Worm (Caenorhabditis elegans) whole organism, mixed stage, embryonic: ENCODE measurements around the gene irld-52.

Source experiments
- bed-3 ChIP-seq: fragments of 200-800 bp; sonication (Bioruptor generic); optimal IDR thresholded peaks from 3 replicates; lab custom pipeline; 2018; ENCODE audit warnings: mild to moderate bottlenecking, missing genetic modification characterization, moderate library complexity, missing compliant biosample characterization
- blmp-1 ChIP-seq: fragments of 150-350 bp; optimal IDR thresholded peaks from 2 replicates; lab custom pipeline; 2014; ENCODE audit warnings: missing biosample characterization, missing genetic modification characterization
- ceh-39 ChIP-seq: fragments of 150-350 bp; optimal IDR thresholded peaks from 2 replicates; lab custom pipeline; 2014; ENCODE audit warnings: missing biosample characterization, missing genetic modification characterization
- ceh-43 ChIP-seq: fragments of 200-800 bp; sonication (Bioruptor generic); optimal IDR thresholded peaks from 2 replicates; lab custom pipeline; 2018; ENCODE audit warnings: mild to moderate bottlenecking, missing genetic modification characterization, moderate library complexity, missing compliant biosample characterization
- ces-1 ChIP-seq: fragments of 150-350 bp; optimal IDR thresholded peaks from 2 replicates; lab custom pipeline; 2014; ENCODE audit warnings: missing biosample characterization, missing genetic modification reagents, missing genetic modification characterization
- cnd-1 ChIP-seq: fragments of 200-800 bp; sonication (Bioruptor generic); optimal IDR thresholded peaks from 2 replicates; lab custom pipeline; 2018; ENCODE audit warnings: mild to moderate bottlenecking, missing genetic modification characterization, missing compliant biosample characterization
- elt-1 ChIP-seq: sonication (generic microtip); optimal IDR thresholded peaks from 2 replicates; lab custom pipeline; 2017; ENCODE audit warnings: missing genetic modification characterization, mild to moderate bottlenecking, missing compliant biosample characterization, antibody characterized with exemption, moderate library complexity, borderline replicate concordance; ENCODE audit not compliant: insufficient read depth
- flh-1 ChIP-seq: fragments of 200-800 bp; sonication (Bioruptor generic); optimal IDR thresholded peaks from 2 replicates; lab custom pipeline; 2018; ENCODE audit warnings: mild to moderate bottlenecking, missing genetic modification characterization, moderate library complexity, missing compliant biosample characterization
- ham-2 ChIP-seq: fragments of 200-800 bp; sonication (Bioruptor generic); optimal IDR thresholded peaks from 2 replicates; lab custom pipeline; 2018; ENCODE audit warnings: mild to moderate bottlenecking, missing genetic modification characterization, missing compliant biosample characterization
- lsy-2 ChIP-seq: fragments of 150-350 bp; optimal IDR thresholded peaks from 2 replicates; lab custom pipeline; 2014; ENCODE audit warnings: missing biosample characterization, missing genetic modification characterization
- mab-5 ChIP-seq: fragments of 150-350 bp; optimal IDR thresholded peaks from 2 replicates; lab custom pipeline; 2014; ENCODE audit warnings: missing biosample characterization, missing genetic modification characterization
- mep-1 ChIP-seq: fragments of 150-350 bp; optimal IDR thresholded peaks from 2 replicates; lab custom pipeline; 2017; ENCODE audit warnings: missing biosample characterization, missing genetic modification reagents, missing genetic modification characterization, inconsistent platforms
- mls-2 ChIP-seq: sonication (generic microtip); optimal IDR thresholded peaks from 2 replicates; lab custom pipeline; 2016; ENCODE audit warnings: mild to moderate bottlenecking, missing genetic modification characterization, moderate library complexity, missing compliant biosample characterization
- nhr-12 ChIP-seq: fragments of 150-350 bp; optimal IDR thresholded peaks from 2 replicates; lab custom pipeline; 2014; ENCODE audit warnings: missing biosample characterization, missing genetic modification characterization
- nhr-28 ChIP-seq: fragments of 150-350 bp; optimal IDR thresholded peaks from 2 replicates; lab custom pipeline; 2014; ENCODE audit warnings: missing biosample characterization, missing genetic modification characterization
- nhr-76 ChIP-seq: sonication (generic microtip); optimal IDR thresholded peaks from 2 replicates; lab custom pipeline; 2017; ENCODE audit warnings: missing biosample characterization, missing genetic modification characterization
- pha-4 ChIP-seq: fragments of 150-350 bp; optimal IDR thresholded peaks from 2 replicates; lab custom pipeline; 2018; ENCODE audit warnings: missing biosample characterization, missing genetic modification reagents, missing genetic modification characterization
- sptf-1 ChIP-seq: sonication (generic microtip); optimal IDR thresholded peaks from 2 replicates; lab custom pipeline; 2017; ENCODE audit warnings: mild to moderate bottlenecking, missing genetic modification characterization, moderate library complexity, missing compliant biosample characterization
- unc-62 ChIP-seq: fragments of 150-350 bp; optimal IDR thresholded peaks from 2 replicates; lab custom pipeline; 2014; ENCODE audit warnings: missing biosample characterization, missing genetic modification reagents, missing genetic modification characterization
- zip-8 ChIP-seq: fragments of 150-350 bp; optimal IDR thresholded peaks from 2 replicates; lab custom pipeline; 2014; ENCODE audit warnings: missing biosample characterization, missing genetic modification characterization
- ztf-11 ChIP-seq: fragments of 150-350 bp; optimal IDR thresholded peaks from 2 replicates; lab custom pipeline; 2014; ENCODE audit warnings: missing biosample characterization, missing genetic modification characterization

Gene irld-52

DNA sequence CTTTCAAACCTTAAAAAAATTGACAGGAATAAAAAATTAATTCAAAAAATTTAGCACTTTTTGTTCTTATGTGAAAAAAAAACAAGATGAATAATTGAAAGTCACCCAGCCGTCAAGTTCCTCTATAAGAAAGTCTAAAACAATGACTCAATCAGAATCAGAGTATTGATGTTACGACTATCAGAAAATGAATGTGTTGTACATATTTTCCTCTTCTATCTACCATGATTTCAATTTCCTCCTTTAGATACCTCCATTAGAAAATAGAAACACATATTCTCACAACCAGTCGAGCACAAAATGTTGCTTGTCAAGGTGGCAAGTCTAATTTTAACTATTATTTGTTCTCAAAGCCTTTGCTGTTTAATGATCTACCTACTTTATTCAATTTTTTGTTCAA, 40.5 kb downstream of the irld-52 start, which contains the start of gene srbc-48:
Gene srbc-48, plus strand, starts transcription at position 301 of the 400 bp plus-strand sequence.
- no peak for TF ChIP-seq sptf-1 (tag; lab: Kevin White, UChicago)
- TF ChIP-seq mab-5 (tag; lab: Kevin White, UChicago), result no peak
- no peak for TF ChIP-seq ztf-11 (tag; lab: Kevin White, UChicago)
- TF ChIP-seq flh-1 (GFP tag; lab: Kevin White, UChicago), result no peak
- no peak for TF ChIP-seq mls-2 (tag; lab: Kevin White, UChicago)
- no peak for TF ChIP-seq blmp-1 (tag; lab: Kevin White, UChicago)
- TF ChIP-seq ceh-43, result no peak
- TF ChIP-seq elt-1 (tag; lab: Kevin White, UChicago), result no peak
- TF ChIP-seq nhr-76, result no peak
- no peak for TF ChIP-seq unc-62 (GFP tag; lab: Kevin White, UChicago)
- TF ChIP-seq mep-1, result no peak
- no peak for TF ChIP-seq cnd-1 (tag; lab: Kevin White, UChicago)

DNA sequence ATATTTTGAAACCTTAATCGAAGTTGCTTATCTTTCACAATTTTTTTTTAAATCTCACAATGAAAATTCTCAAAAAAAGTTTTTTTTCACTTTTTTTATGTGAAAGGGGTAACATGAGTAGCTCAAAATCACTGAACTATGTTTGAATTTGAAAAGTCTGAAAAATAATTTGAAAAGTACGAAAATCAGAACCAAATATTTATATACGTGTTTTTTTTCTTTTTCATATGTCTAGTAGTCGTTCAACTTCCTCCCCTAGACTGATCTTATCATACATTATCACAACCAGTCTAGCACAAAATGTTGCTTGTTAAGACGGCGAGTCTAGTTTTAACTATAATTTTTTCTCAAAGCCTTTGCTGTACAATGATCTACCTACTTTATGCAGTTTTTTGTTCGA, 41.9 kb downstream of the irld-52 start, which contains the start of gene srbc-49:
Gene srbc-49, plus strand, starts transcription at position 301 of the 400 bp plus-strand sequence.
- TF ChIP-seq zip-8 (tag; lab: Kevin White, UChicago) (no peak), mls-2 (tag; lab: Kevin White, UChicago) (no peak), cnd-1 (tag; lab: Kevin White, UChicago) (no peak), pha-4 (tag; lab: Kevin White, UChicago) (no peak), lsy-2 (tag; lab: Kevin White, UChicago) (no peak), nhr-28 (no peak), ceh-43 (no peak), mab-5 (tag; lab: Kevin White, UChicago) (no peak), elt-1 (tag; lab: Kevin White, UChicago) (no peak), ces-1 (GFP tag; lab: Kevin White, UChicago) (no peak)
- TF ChIP-seq, all 35 proteins: peak for 0

DNA sequence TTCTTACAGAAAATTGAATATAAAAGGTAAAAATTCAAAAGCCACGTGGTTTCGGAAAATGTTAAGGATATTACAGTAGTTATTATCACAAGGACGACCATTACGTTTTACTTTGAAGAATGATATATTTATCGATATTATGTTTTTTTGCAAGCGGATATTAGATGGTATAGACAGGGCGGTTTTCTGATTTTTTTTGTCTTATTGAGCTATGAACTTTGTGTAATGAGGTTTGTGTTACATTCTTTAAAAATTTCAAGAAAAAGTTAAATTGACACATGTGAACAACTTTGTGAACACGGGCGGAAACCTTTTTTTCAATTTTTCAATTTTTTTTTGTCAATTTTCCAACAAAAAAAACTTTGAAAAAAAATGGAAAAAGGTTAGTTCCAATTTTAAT, 45.4 kb downstream of the irld-52 start, which contains the start of gene srbc-50:
Gene srbc-50, minus strand, starts transcription at position 101 of the 400 bp plus-strand sequence.
- TF ChIP-seq ham-2 (GFP tag; lab: Kevin White, UChicago) (no peak), ztf-11 (tag; lab: Kevin White, UChicago) (no peak), ceh-43 (no peak)

DNA sequence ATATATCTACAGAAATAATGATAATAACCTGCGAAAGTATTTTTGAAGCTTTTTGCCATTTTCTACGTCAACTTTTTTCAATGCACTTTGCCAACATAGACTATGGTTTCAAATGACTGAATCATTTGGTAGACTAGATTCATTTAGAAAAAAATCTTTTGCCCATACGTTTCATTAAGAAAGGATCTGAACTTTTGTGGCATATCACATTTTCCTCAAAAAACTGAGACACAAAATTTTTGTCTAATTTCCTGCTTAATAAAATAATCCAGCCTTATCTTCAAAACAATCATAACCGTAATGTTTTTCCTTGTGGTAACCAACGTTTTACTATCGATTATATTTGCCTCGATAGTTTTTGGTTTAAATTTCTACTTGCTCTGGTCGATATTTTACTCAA, 46.6 kb downstream of the irld-52 start, which contains the start of gene srbc-51:
Gene srbc-51, plus strand, starts transcription at position 301 of the 400 bp plus-strand sequence.
- TF ChIP-seq flh-1 (GFP tag; lab: Kevin White, UChicago), result no peak
- no peak for TF ChIP-seq bed-3 (GFP tag; lab: Kevin White, UChicago)
- TF ChIP-seq nhr-12 (tag; lab: Kevin White, UChicago), result no peak
- no peak for TF ChIP-seq ceh-39 (tag; lab: Kevin White, UChicago)

DNA sequence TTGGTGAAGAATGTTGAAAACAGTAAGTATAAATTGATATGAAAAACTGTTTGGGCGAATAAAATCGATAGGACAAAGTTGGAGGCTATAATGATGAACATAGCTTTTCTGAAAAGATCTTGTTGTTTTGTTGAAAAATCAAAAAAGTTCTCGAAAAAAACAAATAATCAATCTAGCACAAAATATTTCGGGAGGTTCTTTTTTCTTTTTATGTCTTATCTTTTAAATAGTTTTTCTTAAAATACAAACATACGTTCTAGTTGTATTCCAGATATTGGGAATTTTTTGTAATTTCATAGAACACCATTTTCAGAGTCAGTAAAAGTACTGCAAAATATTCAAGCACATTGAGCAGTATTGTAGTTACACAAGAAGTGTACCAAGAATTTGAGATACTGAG, 50.4 kb downstream of the irld-52 start, which contains the start of gene srbc-55:
Gene srbc-55, minus strand, starts transcription at position 101 of the 400 bp plus-strand sequence.
- TF ChIP-seq ham-2 (GFP tag; lab: Kevin White, UChicago), result no peak
